Worm (Caenorhabditis elegans): Measurements from ENCODE around the gene VF13D12L.3.

The VF13D12L.3 gene

DNA sequence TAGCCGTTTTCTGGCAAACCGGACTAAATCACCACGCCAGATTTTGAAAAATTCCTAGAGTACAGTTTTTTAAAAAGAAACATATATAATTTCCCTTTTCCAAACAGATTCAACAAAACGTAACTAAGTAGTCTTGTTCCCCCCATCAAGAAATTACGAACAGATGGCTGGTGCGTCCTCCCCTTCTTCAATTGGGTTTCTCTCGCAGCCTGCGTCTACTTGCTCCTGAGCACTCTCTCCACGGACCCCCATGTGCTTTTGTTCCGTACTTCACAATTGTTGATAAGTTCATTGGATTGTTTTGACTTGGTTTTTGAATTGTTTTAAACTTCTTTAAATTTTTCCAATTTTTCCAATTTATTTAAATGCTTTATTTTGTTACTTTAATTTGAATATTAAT is 17.8 kb upstream of the VF13D12L.3 start:
- TF ChIP-seq mes-4 (tag; optimal IDR thresholded peaks at IDR 0.05) (no peak), hmg-1.2 (GFP tag; IDR thresholded peaks at IDR 0.05) (peak; percentile 66; the same call in 1 of the 2 replicates)

DNA sequence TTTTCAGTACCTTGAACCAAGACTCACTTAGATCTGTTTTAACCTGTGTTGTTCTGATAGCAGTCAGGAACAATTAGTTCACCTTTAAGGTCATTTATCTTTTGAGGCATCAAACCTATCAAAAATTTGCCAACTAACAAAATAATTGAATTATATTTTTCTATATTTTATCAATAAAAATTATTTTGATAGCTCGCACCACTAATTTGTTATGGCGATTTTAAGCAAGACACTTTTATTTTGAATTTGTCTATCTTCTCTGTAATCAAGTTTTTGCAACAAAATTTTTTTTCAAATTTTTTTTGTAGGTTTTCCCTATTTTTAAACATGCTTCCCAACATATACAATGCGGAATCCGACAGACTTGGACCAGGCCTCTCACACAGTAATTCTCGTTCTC is 17.2 kb upstream of the VF13D12L.3 start, which contains the start of gene kel-1:
TSS of gene kel-1 (plus strand) at position 301 of the 400 bp plus-strand sequence.
- TF ChIP-seq C06A6.2 (GFP tag; conservative IDR thresholded peaks at IDR 0.05) (no peak), egl-18 (GFP tag; IDR thresholded peaks at IDR 0.05) (no peak), snpc-1.1 (tag; optimal IDR thresholded peaks at IDR 0.05; ENCODE audit: insufficient read depth) (no peak), aptf-3 (GFP tag; IDR thresholded peaks at IDR 0.05) (no peak), F57A8.1 (GFP tag; optimal IDR thresholded peaks at IDR 0.05) (no peak)

DNA sequence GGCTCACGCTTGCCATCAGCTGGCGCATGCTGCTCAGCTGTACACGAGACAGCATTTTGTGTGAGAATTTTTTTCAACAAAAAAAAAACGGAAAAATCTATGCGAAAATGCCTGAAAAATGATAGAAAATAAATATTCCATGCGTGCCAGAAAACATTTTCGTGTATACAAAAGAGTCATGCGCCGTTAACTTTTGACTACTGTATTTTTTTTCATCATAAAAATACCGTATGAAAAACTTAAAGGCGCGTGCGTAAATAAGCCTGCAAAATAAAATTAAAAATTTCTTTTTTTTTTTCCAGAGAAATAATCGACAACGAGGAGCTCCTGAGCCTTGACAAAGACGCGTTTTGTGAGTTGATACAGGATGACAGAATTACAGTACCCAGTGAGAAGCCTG is 15.9 kb upstream of the VF13D12L.3 start:
- TF ChIP-seq ccch-3 (GFP tag; optimal IDR thresholded peaks at IDR 0.05) = no peak
- no peak for TF ChIP-seq somi-1 (GFP tag; optimal IDR thresholded peaks at IDR 0.05)
- TF ChIP-seq pha-4 (tag; optimal IDR thresholded peaks at IDR 0.05) = no peak
- TF ChIP-seq lsl-1 (GFP tag; optimal IDR thresholded peaks at IDR 0.05) = peak; percentile 59
- no peak for TF ChIP-seq bed-1 (GFP tag; IDR thresholded peaks at IDR 0.05)
- TF ChIP-seq snpc-4 (GFP tag; optimal IDR thresholded peaks at IDR 0.05) = no peak
- TF ChIP-seq snpc-4 (tag; optimal IDR thresholded peaks at IDR 0.05) = no peak
- peak; percentile 59 for TF ChIP-seq madf-8 (GFP tag; conservative IDR thresholded peaks at IDR 0.05)

DNA sequence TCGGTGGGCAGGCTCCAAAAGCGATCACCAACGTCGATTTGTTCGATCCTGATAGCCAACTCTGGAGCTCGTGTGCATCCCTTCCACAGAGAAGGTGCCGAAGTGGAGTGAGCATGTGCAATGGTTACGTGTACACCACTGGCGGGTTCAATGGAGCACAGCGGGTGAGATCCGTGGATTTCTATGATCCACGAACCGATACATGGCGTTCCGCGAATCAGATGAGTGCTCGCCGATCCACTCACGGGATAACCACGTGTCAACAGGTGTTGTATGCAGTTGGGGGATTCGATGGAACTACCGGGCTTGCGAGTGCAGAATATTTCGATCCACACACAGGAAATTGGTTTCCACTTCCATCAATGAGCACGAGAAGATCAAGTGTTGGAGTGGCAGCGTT is 14.9 kb upstream of the VF13D12L.3 start:
- peak; percentile 44 for TF ChIP-seq madf-6 (GFP tag; IDR thresholded peaks at IDR 0.05)
- TF ChIP-seq attf-5 (GFP tag; optimal IDR thresholded peaks at IDR 0.05) = peak; percentile 0
- TF ChIP-seq hmg-1.2 (GFP tag; IDR thresholded peaks at IDR 0.05) = 0 out of 2 replicates have a peak, but pooled peaks have one; percentile 6
- no peak for TF ChIP-seq lir-1 (GFP tag; conservative IDR thresholded peaks at IDR 0.05)
- TF ChIP-seq B0336.3 (GFP tag; IDR thresholded peaks at IDR 0.05) = peak; percentile 76
- no peak for TF ChIP-seq Y56A3A.18 (GFP tag; IDR thresholded peaks at IDR 0.05)
- peak; percentile 71 for TF ChIP-seq zfh-2 (GFP tag; conservative IDR thresholded peaks at IDR 0.05)
- no peak for TF ChIP-seq lin-35 (GFP tag; optimal IDR thresholded peaks at IDR 0.05)
- TF ChIP-seq ekl-4 (GFP tag; IDR thresholded peaks at IDR 0.05) = 0 out of 2 replicates have a peak, but pooled peaks have one; percentile 17
- peak; percentile 9 for TF ChIP-seq zim-3 (tag; optimal IDR thresholded peaks at IDR 0.05)
- 0 out of 2 replicates have a peak, but pooled peaks have one; percentile 39 for TF ChIP-seq nfya-2 (GFP tag; IDR thresholded peaks at IDR 0.05)
- TF ChIP-seq F22D6.2 (tag; optimal IDR thresholded peaks at IDR 0.05) = no peak
- TF ChIP-seq cebp-1 (GFP tag; IDR thresholded peaks at IDR 0.05) = no peak
- peak; percentile 5 for TF ChIP-seq cebp-1 (tag; optimal IDR thresholded peaks at IDR 0.05)
- TF ChIP-seq Y79H2A.3 (GFP tag; conservative IDR thresholded peaks at IDR 0.05) = 0 out of 2 replicates have a peak, but pooled peaks have one; percentile 8
- TF ChIP-seq ztf-25 (GFP tag; IDR thresholded peaks at IDR 0.05) = 0 out of 2 replicates have a peak, but pooled peaks have one; percentile 46
- peak; percentile 46 for TF ChIP-seq F52B5.7 (tag; optimal IDR thresholded peaks at IDR 0.05)
- 0 out of 2 replicates have a peak, but pooled peaks have one; percentile 23 for TF ChIP-seq attf-6 (GFP tag; IDR thresholded peaks at IDR 0.05)
- peak; percentile 27 for TF ChIP-seq athp-1 (tag; optimal IDR thresholded peaks at IDR 0.05)

DNA sequence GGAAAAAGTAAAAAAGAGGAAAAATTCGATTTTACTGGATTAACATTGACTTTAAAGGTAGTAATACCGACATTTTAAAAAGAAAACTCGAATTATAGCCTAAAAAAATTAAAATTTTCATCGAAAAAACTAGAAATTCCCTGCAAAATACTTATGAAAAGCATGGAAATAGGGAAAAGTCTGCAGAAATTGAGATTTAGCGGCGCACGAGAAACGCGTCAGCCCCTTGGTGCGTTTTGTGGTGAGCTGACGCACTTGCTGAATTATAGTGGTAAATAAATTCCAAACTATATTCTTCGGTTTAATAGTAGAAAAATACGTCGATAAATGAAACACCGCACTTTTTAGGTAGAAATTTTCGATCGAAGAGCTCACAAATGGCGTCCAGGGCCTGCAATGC is 11.4 kb upstream of the VF13D12L.3 start:
- TF ChIP-seq ztf-6 (GFP tag; IDR thresholded peaks at IDR 0.05) = no peak
- no peak for TF ChIP-seq aptf-2 (GFP tag; conservative IDR thresholded peaks at IDR 0.05)
- TF ChIP-seq dox-1 (GFP tag; IDR thresholded peaks at IDR 0.05) = peak; percentile 35; the same call in 1 of the 2 replicates
- no peak for TF ChIP-seq F52B5.7 (tag; optimal IDR thresholded peaks at IDR 0.05)
- TF ChIP-seq egl-44 (GFP tag; IDR thresholded peaks at IDR 0.05) = no peak
- TF ChIP-seq F10E7.11 (tag; optimal IDR thresholded peaks at IDR 0.05) = no peak
- TF ChIP-seq nhr-27 (tag; optimal IDR thresholded peaks at IDR 0.05) = no peak
- TF ChIP-seq let-607 (tag; optimal IDR thresholded peaks at IDR 0.05) = no peak
- TF ChIP-seq madf-6 (GFP tag; IDR thresholded peaks at IDR 0.05) = no peak
- no peak for TF ChIP-seq mes-4 (tag; optimal IDR thresholded peaks at IDR 0.05)
- TF ChIP-seq efl-1 (GFP tag; optimal IDR thresholded peaks at IDR 0.05) = peak; percentile 15
- peak; percentile 90 for TF ChIP-seq ztf-18 (tag; optimal IDR thresholded peaks at IDR 0.05)
- TF ChIP-seq cebp-1 (GFP tag; IDR thresholded peaks at IDR 0.05) = no peak
- peak; percentile 32 for TF ChIP-seq cebp-1 (tag; optimal IDR thresholded peaks at IDR 0.05)

Measured in whole organism, young adult.